Fruit fly (Drosophila melanogaster) whole organism, embryonic: ENCODE data around the gene BthD.

Source experiments
- Awh ChIP-seq: fragments of 200-800 bp; sonication (Bioruptor generic); IDR thresholded peaks from 2 replicates; pipeline ENCODE4, ENCODE4 v1.3.6; 2022; ENCODE audit warnings: missing biosample characterization, missing genetic modification characterization
- CG10321 ChIP-seq: fragments of 200-800 bp; sonication (Bioruptor generic); IDR thresholded peaks from 2 replicates; pipeline ENCODE4 v1.3.6; 2022; ENCODE audit warnings: missing biosample characterization, missing genetic modification characterization
- CG10543 ChIP-seq: fragments of 200-800 bp; sonication (Bioruptor generic); optimal IDR thresholded peaks from 3 replicates; lab custom pipeline; 2017; ENCODE audit warnings: missing biosample characterization, mild to moderate bottlenecking, missing genetic modification characterization, moderate library complexity
- CG10565 ChIP-seq: fragments of 200-800 bp; sonication (Bioruptor generic); optimal IDR thresholded peaks from 3 replicates; lab custom pipeline; 2016; ENCODE audit warnings: missing biosample characterization, mild to moderate bottlenecking, missing genetic modification characterization
- CG1233 ChIP-seq: fragments of 200-800 bp; sonication (Bioruptor generic); optimal IDR thresholded peaks from 4 replicates; lab custom pipeline; 2018; ENCODE audit warnings: missing biosample characterization, mild to moderate bottlenecking, missing genetic modification characterization
- CG13123 ChIP-seq: fragments of 200-800 bp; sonication (Bioruptor generic); optimal IDR thresholded peaks from 2 replicates; lab custom pipeline; 2016; ENCODE audit warnings: missing biosample characterization, missing genetic modification characterization
- CG13424 ChIP-seq: fragments of 200-800 bp; sonication (Bioruptor generic); optimal IDR thresholded peaks from 2 replicates; lab custom pipeline; 2019; ENCODE audit warnings: missing biosample characterization, mild to moderate bottlenecking, missing genetic modification characterization, moderate library complexity
- CG14667 ChIP-seq: fragments of 200-800 bp; sonication (Bioruptor generic); IDR thresholded peaks from 2 replicates; pipeline ENCODE4 v1.3.6; 2022; ENCODE audit warnings: missing biosample characterization, missing genetic modification characterization
- CG15011 ChIP-seq: fragments of 200-800 bp; sonication (Bioruptor generic); optimal IDR thresholded peaks from 3 replicates; lab custom pipeline; 2018; ENCODE audit warnings: missing biosample characterization, mild to moderate bottlenecking, missing genetic modification characterization
- CG15696 ChIP-seq: fragments of 200-800 bp; sonication (Bioruptor generic); optimal IDR thresholded peaks from 2 replicates; lab custom pipeline; 2019; ENCODE audit warnings: missing biosample characterization, mild to moderate bottlenecking, missing genetic modification characterization, moderate library complexity
- CG16815 ChIP-seq: fragments of 200-800 bp; sonication (Bioruptor generic); optimal IDR thresholded peaks from 3 replicates; lab custom pipeline; 2017; ENCODE audit warnings: missing biosample characterization, mild to moderate bottlenecking, missing genetic modification characterization
- CG3065 ChIP-seq: fragments of 200-800 bp; sonication (Bioruptor generic); optimal IDR thresholded peaks from 2 replicates; lab custom pipeline; 2016; ENCODE audit warnings: missing biosample characterization, missing genetic modification characterization
- CG31365 ChIP-seq: fragments of 200-800 bp; sonication (Bioruptor generic); optimal IDR thresholded peaks from 2 replicates; lab custom pipeline; 2018; ENCODE audit warnings: missing biosample characterization, mild to moderate bottlenecking, missing genetic modification characterization
- CG33557 ChIP-seq: fragments of 200-800 bp; sonication (Bioruptor generic); optimal IDR thresholded peaks from 2 replicates; lab custom pipeline; 2019; ENCODE audit warnings: missing biosample characterization, mild to moderate bottlenecking, missing genetic modification characterization, moderate library complexity
- CG4820 ChIP-seq: fragments of 200-800 bp; sonication (Bioruptor generic); optimal IDR thresholded peaks from 3 replicates; lab custom pipeline; 2016; ENCODE audit warnings: missing biosample characterization, missing genetic modification characterization
- CG5953 ChIP-seq: fragments of 200-800 bp; sonication (Bioruptor generic); IDR thresholded peaks from 2 replicates; pipeline ENCODE4 v1.3.6; 2022; ENCODE audit warnings: missing biosample characterization, missing genetic modification characterization
- CG6254 ChIP-seq: fragments of 200-800 bp; sonication (Bioruptor generic); optimal IDR thresholded peaks from 3 replicates; lab custom pipeline; 2017; ENCODE audit warnings: mild to moderate bottlenecking, missing biosample characterization, missing genetic modification reagents, missing genetic modification characterization
- CG6689 ChIP-seq: fragments of 200-800 bp; sonication (Bioruptor generic); IDR thresholded peaks from 2 replicates; pipeline ENCODE4 v1.3.6; 2022; ENCODE audit warnings: missing biosample characterization, missing genetic modification characterization
- CG6813 ChIP-seq: fragments of 200-800 bp; sonication (Bioruptor generic); optimal IDR thresholded peaks from 2 replicates; lab custom pipeline; 2017; ENCODE audit warnings: missing biosample characterization, missing genetic modification characterization, mild to moderate bottlenecking, moderate library complexity, missing genetic modification reagents
- CG7839 ChIP-seq: fragments of 200-800 bp; sonication (Bioruptor generic); optimal IDR thresholded peaks from 3 replicates; lab custom pipeline; 2018; ENCODE audit warnings: missing biosample characterization, mild to moderate bottlenecking, missing genetic modification characterization, moderate library complexity
- CG7987 ChIP-seq: fragments of 200-800 bp; sonication (Bioruptor generic); optimal IDR thresholded peaks from 2 replicates; lab custom pipeline; 2018; ENCODE audit warnings: missing biosample characterization, mild to moderate bottlenecking, missing genetic modification characterization, moderate library complexity
- CTCF ChIP-seq: fragments of 200-800 bp; sonication (Bioruptor generic); optimal IDR thresholded peaks from 2 replicates; lab custom pipeline; 2017; ENCODE audit warnings: missing biosample characterization, mild to moderate bottlenecking, missing genetic modification characterization, moderate library complexity
- CrebB ChIP-seq: fragments of 200-800 bp; sonication (Bioruptor generic); optimal IDR thresholded peaks from 3 replicates; lab custom pipeline; 2018; ENCODE audit warnings: missing biosample characterization, mild to moderate bottlenecking, missing genetic modification characterization
- Deaf1 ChIP-seq: fragments of 200-800 bp; optimal IDR thresholded peaks from 3 replicates; lab custom pipeline; 2019; ENCODE audit warnings: missing biosample characterization, mild to moderate bottlenecking, missing genetic modification characterization, moderate library complexity
- ERR ChIP-seq: fragments of 200-800 bp; sonication (Bioruptor generic); optimal IDR thresholded peaks from 2 replicates; lab custom pipeline; 2016; ENCODE audit warnings: missing biosample characterization, missing genetic modification characterization
- Ets97D ChIP-seq: fragments of 200-800 bp; sonication (Bioruptor generic); optimal IDR thresholded peaks from 3 replicates; lab custom pipeline; 2016; ENCODE audit warnings: missing biosample characterization, missing genetic modification characterization
- Gug ChIP-seq: fragments of 200-800 bp; sonication (Bioruptor generic); IDR thresholded peaks from 4 replicates; pipeline ENCODE4 v1.3.6; 2022; ENCODE audit warnings: missing biosample characterization, missing genetic modification characterization
- H2.0 ChIP-seq: fragments of 200-800 bp; sonication (Bioruptor generic); IDR thresholded peaks from 2 replicates; pipeline ENCODE4 v1.3.6; 2022; ENCODE audit warnings: missing biosample characterization, missing genetic modification characterization
- Hey ChIP-seq: fragments of 200-800 bp; sonication (Bioruptor generic); optimal IDR thresholded peaks from 3 replicates; lab custom pipeline; 2018; ENCODE audit warnings: missing biosample characterization, mild to moderate bottlenecking, missing genetic modification characterization
- Hr39 ChIP-seq: fragments of >200 bp; optimal IDR thresholded peaks from 2 replicates; lab custom pipeline; 2017
- Hsf ChIP-seq: fragments of 200-800 bp; sonication (Bioruptor generic); optimal IDR thresholded peaks from 3 replicates; lab custom pipeline; 2016; ENCODE audit warnings: missing biosample characterization, missing genetic modification characterization
- Lim3 ChIP-seq: fragments of 200-800 bp; sonication (Bioruptor generic); IDR thresholded peaks from 2 replicates; pipeline ENCODE4 v1.3.6; 2022; ENCODE audit warnings: missing biosample characterization, missing genetic modification characterization
- Lpt ChIP-seq: fragments of >200 bp; optimal IDR thresholded peaks from 2 replicates; lab custom pipeline; 2018; ENCODE audit warnings: missing biosample characterization, missing genetic modification characterization
- Mrtf ChIP-seq: fragments of 200-800 bp; sonication (Bioruptor generic); IDR thresholded peaks from 3 replicates; pipeline ENCODE4 v1.3.6; 2022; ENCODE audit warnings: missing biosample characterization, missing genetic modification characterization
- NFAT ChIP-seq: fragments of 200-800 bp; sonication (Bioruptor generic); IDR thresholded peaks from 2 replicates; pipeline ENCODE4 v1.3.6; 2022; ENCODE audit warnings: missing biosample characterization, missing genetic modification characterization
- Sox102F ChIP-seq: fragments of 200-800 bp; sonication (Bioruptor generic); optimal IDR thresholded peaks from 2 replicates; lab custom pipeline; 2018; ENCODE audit warnings: missing biosample characterization, mild to moderate bottlenecking, missing genetic modification characterization, moderate library complexity
- Sry-β ChIP-seq: fragments of 200-800 bp; sonication (Bioruptor generic); optimal IDR thresholded peaks from 2 replicates; lab custom pipeline; 2018; ENCODE audit warnings: missing biosample characterization, mild to moderate bottlenecking, missing genetic modification characterization, moderate library complexity
- bbx ChIP-seq: fragments of 200-800 bp; sonication (Bioruptor generic); IDR thresholded peaks from 2 replicates; pipeline ENCODE4 v1.3.6; 2022; ENCODE audit warnings: missing biosample characterization, missing genetic modification characterization; ENCODE audit not compliant: partially characterized antibody
- corto ChIP-seq: fragments of 200-800 bp; sonication (Bioruptor generic); optimal IDR thresholded peaks from 2 replicates; lab custom pipeline; 2016; ENCODE audit warnings: missing biosample characterization, mild to moderate bottlenecking, missing genetic modification characterization, moderate library complexity
- crc ChIP-seq: fragments of 200-800 bp; sonication (Bioruptor generic); optimal IDR thresholded peaks from 2 replicates; lab custom pipeline; 2016; ENCODE audit warnings: missing biosample characterization, missing genetic modification characterization
- esg ChIP-seq: fragments of 200-800 bp; sonication (Bioruptor generic); conservative IDR thresholded peaks from 2 replicates; pipeline ENCODE4 v1.3.6; 2022; ENCODE audit warnings: missing biosample characterization, missing genetic modification characterization
- exex ChIP-seq: fragments of 200-800 bp; sonication (Bioruptor generic); optimal IDR thresholded peaks from 4 replicates; lab custom pipeline; 2018; ENCODE audit warnings: missing biosample characterization, mild to moderate bottlenecking, missing genetic modification characterization, moderate library complexity
- fru ChIP-seq: fragments of >200 bp; optimal IDR thresholded peaks from 2 replicates; lab custom pipeline; 2017
- grau ChIP-seq: fragments of 200-800 bp; optimal IDR thresholded peaks from 3 replicates; lab custom pipeline; 2019; ENCODE audit warnings: missing biosample characterization, mild to moderate bottlenecking, missing genetic modification characterization, moderate library complexity
- hb ChIP-seq: fragments of 200-800 bp; sonication (Bioruptor generic); IDR thresholded peaks from 3 replicates; pipeline ENCODE4 v1.3.6; 2022; ENCODE audit warnings: missing biosample characterization, missing genetic modification characterization; ENCODE audit not compliant: partially characterized antibody
- odd ChIP-seq: fragments of 200-800 bp; sonication (Bioruptor generic); optimal IDR thresholded peaks from 2 replicates; lab custom pipeline; 2017; ENCODE audit warnings: missing biosample characterization, mild to moderate bottlenecking, missing genetic modification characterization
- rib ChIP-seq: fragments of 200-800 bp; sonication (Bioruptor generic); IDR thresholded peaks from 2 replicates; pipeline ENCODE4 v1.3.6; 2022; ENCODE audit warnings: missing biosample characterization, missing genetic modification characterization
- ssp ChIP-seq: fragments of 200-800 bp; sonication (Bioruptor generic); IDR thresholded peaks from 2 replicates; pipeline ENCODE4 v1.3.6; 2022; ENCODE audit warnings: missing biosample characterization, missing genetic modification characterization
- tll ChIP-seq, 2 experiments: fragments of 200-800 bp in 1 of 2; fragments of >200 bp in 1 of 2; sonication (Bioruptor generic) in 1 of 2; optimal IDR thresholded peaks; 2 replicates each; lab custom pipeline; 2017 to 2019; ENCODE audit warnings: missing biosample characterization in 2 of 2, missing genetic modification characterization in 2 of 2, mild to moderate bottlenecking in 1 of 2, moderate library complexity in 1 of 2
- vvl ChIP-seq: fragments of 200-800 bp; sonication (Bioruptor generic); IDR thresholded peaks from 2 replicates; pipeline ENCODE4 v1.3.6; 2022; ENCODE audit warnings: missing biosample characterization, missing genetic modification characterization
- wdn ChIP-seq: fragments of 200-800 bp; sonication (Bioruptor generic); IDR thresholded peaks from 2 replicates; pipeline ENCODE4 v1.3.6; 2022; ENCODE audit warnings: missing biosample characterization, missing genetic modification characterization
- zf30C ChIP-seq: fragments of 200-800 bp; sonication (Bioruptor generic); optimal IDR thresholded peaks from 3 replicates; lab custom pipeline; 2018; ENCODE audit warnings: missing biosample characterization, mild to moderate bottlenecking, missing genetic modification characterization

BthD gene

DNA sequence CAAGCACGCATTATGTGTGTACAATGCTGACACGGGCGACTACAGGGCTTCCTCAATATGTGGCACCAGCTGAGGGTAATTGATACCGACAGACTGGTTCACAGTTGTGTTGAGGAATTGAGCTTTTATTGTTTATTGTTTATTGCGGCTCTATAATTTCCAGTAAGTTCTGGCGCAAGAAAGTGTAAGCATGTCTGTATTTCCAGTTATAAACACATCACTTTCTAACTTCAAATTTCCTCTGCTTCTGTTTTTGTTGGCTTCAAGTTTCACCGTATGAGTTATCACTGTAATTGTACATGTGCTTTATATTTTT is 14.6 kb downstream of the BthD start (continued):
- TF ChIP-seq wdn (GFP tag; lab: Robert Waterston, UW): peak; percentile 62; the same call in 1 of the 2 replicates
- peak; percentile 8 for TF ChIP-seq CG13123 (GFP tag; lab: Kevin White, UChicago)
- TF ChIP-seq Hr39 (lab: Kevin White, UChicago): no peak
- no peak for TF ChIP-seq corto (GFP tag; lab: Kevin White, UChicago)
- TF ChIP-seq CTCF (GFP tag; lab: Kevin White, UChicago): no peak
- no peak for TF ChIP-seq Sry-β
- peak; percentile 50 for TF ChIP-seq Deaf1 (tag; lab: Kevin White, UChicago)
- TF ChIP-seq exex (tag; lab: Kevin White, UChicago): peak; percentile 46
- TF ChIP-seq Sox102F (GFP tag; lab: Kevin White, UChicago): peak; percentile 72
- TF ChIP-seq Ets97D (GFP tag; lab: Kevin White, UChicago): no peak
- TF ChIP-seq Awh (GFP tag; lab: Robert Waterston, UW): no peak
- no peak for TF ChIP-seq bbx (GFP tag; lab: Robert Waterston, UW)
- peak; percentile 62 for TF ChIP-seq esg (GFP tag; lab: Robert Waterston, UW)
- peak; percentile 81 for TF ChIP-seq CG13424 (tag; lab: Kevin White, UChicago)
- TF ChIP-seq CG7839 (tag; lab: Kevin White, UChicago): peak; percentile 82
- TF ChIP-seq hb (GFP tag; lab: Robert Waterston, UW): no peak
- TF ChIP-seq CrebB: peak; percentile 59
- TF ChIP-seq crc (GFP tag; lab: Kevin White, UChicago): peak; percentile 41
- TF ChIP-seq CG14667: peak; percentile 48; the same call in 1 of the 2 replicates
- peak; percentile 72 for TF ChIP-seq ERR (GFP tag; lab: Kevin White, UChicago)
- TF ChIP-seq vvl: peak; percentile 79; the same call in 1 of the 2 replicates
- TF ChIP-seq Lpt: no peak
- no peak for TF ChIP-seq tll (GFP tag; optimal IDR thresholded peaks at IDR 0.05; lab: Kevin White, UChicago)
- peak; percentile 83 for TF ChIP-seq CG10543 (GFP tag; lab: Kevin White, UChicago)
- TF ChIP-seq CG15011 (GFP tag; lab: Kevin White, UChicago): peak; percentile 13
- peak; percentile 67 for TF ChIP-seq odd (GFP tag; lab: Kevin White, UChicago)
- TF ChIP-seq CG5953 (GFP tag; lab: Robert Waterston, UW): 0 out of 2 replicates have a peak, but pooled peaks have one; percentile 19
- TF ChIP-seq CG10565 (GFP tag; lab: Kevin White, UChicago): no peak
- peak; percentile 74 for TF ChIP-seq CG1233
- TF ChIP-seq CG31365: peak; percentile 40
- TF ChIP-seq zf30C: no peak
- TF ChIP-seq CG4820 (GFP tag; lab: Kevin White, UChicago): peak; percentile 55
- no peak for TF ChIP-seq CG3065
- TF ChIP-seq CG7987 (GFP tag; lab: Kevin White, UChicago): peak; percentile 72
- TF ChIP-seq CG6813 (GFP tag; lab: Kevin White, UChicago): peak; percentile 79
- peak; percentile 77 for TF ChIP-seq CG6689 (GFP tag; lab: Robert Waterston, UW)
- peak; percentile 61 for TF ChIP-seq Hey (tag; lab: Kevin White, UChicago)
- peak; percentile 52 for TF ChIP-seq CG33557
- peak; percentile 30; the same call in 1 of the 2 replicates for TF ChIP-seq ssp (GFP tag; lab: Robert Waterston, UW)
- TF ChIP-seq CG16815 (GFP tag; lab: Kevin White, UChicago): peak; percentile 63
- TF ChIP-seq NFAT: peak; percentile 93
- TF ChIP-seq Lim3 (GFP tag; lab: Robert Waterston, UW): no peak
- TF ChIP-seq CG15696 (tag; lab: Kevin White, UChicago): peak; percentile 29
- peak; percentile 98 for TF ChIP-seq grau (tag; lab: Kevin White, UChicago)
- TF ChIP-seq H2.0: peak; percentile 39; the same call in 1 of the 2 replicates
- peak; percentile 79 for TF ChIP-seq Gug (GFP tag; lab: Robert Waterston, UW)
- peak; percentile 68; the same call in 2 of the 3 replicates for TF ChIP-seq Mrtf (GFP tag; lab: Robert Waterston, UW)
- TF ChIP-seq fru: no peak
- peak; percentile 86 for TF ChIP-seq rib (GFP tag; lab: Robert Waterston, UW)
- peak; percentile 79 for TF ChIP-seq Hsf
- TF ChIP-seq CG6254 (GFP tag; lab: Kevin White, UChicago): no peak
- TF ChIP-seq CG10321 (GFP tag; lab: Robert Waterston, UW): no peak
